Fruit fly (Drosophila melanogaster): ENCODE data around the gene dl.

dl gene

DNA sequence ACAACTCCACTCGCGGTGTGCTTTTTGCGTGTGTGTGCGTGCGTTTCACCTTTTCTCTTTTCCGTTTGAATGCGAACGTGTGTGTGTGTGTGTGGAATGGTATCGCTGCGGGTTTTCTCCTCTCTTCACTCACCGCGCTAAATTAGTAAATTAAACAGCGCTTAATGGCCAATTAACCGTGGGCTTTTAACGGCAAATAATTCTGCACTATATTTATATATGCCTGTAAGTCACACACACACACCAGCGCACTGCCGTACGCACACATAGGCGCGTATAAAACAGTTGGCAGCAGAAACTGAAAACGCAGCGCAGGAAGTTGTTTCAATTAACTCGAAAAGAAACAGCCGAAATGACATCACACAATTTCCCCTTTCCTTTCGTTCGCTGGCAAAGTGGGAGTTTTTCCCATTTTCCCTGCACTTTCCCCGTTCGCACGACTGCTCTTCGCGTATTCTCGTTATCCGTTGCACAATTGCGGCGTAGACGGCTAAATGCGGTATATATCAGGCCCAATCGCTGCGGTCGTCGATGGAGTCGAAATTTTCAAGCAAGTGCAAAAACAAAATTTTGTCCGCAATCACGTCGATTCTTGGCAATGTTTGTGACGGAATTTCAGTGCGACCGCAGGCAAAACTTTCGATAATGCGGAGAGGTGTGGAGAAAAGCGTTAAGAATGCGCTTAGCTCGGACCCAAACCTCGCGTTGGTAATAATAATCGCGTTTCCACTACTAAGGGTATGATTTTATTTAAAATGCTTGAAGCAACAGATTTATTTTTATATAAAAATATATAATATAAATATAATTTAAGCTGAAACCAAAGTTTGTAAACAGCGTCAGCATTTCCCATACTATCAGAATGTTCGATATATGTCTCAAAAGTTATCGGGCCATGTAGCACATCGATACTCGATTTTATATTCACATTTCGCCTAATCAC is 22.7 kb upstream of the dl start, which contains the start of gene BicD (continued):
- TF ChIP-seq CG31441 (GFP tag; IDR thresholded peaks at IDR 0.05): peak; percentile 47; the same call in 1 of the 2 replicates
- peak; percentile 80 for TF ChIP-seq CG9797 (GFP tag; optimal IDR thresholded peaks at IDR 0.05)
- TF ChIP-seq Chrac-16 (GFP tag; optimal IDR thresholded peaks at IDR 0.05): no peak
- peak; percentile 5 for TF ChIP-seq Fer3 (tag; optimal IDR thresholded peaks at IDR 0.05)
- peak; percentile 49; the same call in 1 of the 3 replicates for TF ChIP-seq Opbp (GFP tag; IDR thresholded peaks at IDR 0.05; ENCODE audit: partially characterized antibody)
- TF ChIP-seq Aef1 (GFP tag; IDR thresholded peaks at IDR 0.05): 0 out of 3 replicates have a peak, but pooled peaks have one; percentile 12
- TF ChIP-seq Sox100B (GFP tag; optimal IDR thresholded peaks at IDR 0.05): no peak
- peak; percentile 6 for TF ChIP-seq HHEX (GFP tag; optimal IDR thresholded peaks at IDR 0.05)
- TF ChIP-seq sob (GFP tag; IDR thresholded peaks at IDR 0.05): peak; percentile 26; the same call in 1 of the 2 replicates
- TF ChIP-seq CG34376 (GFP tag; optimal IDR thresholded peaks at IDR 0.05): peak; percentile 28
- no peak for TF ChIP-seq zfh2 (GFP tag; optimal IDR thresholded peaks at IDR 0.05)
- TF ChIP-seq Vsx1 (GFP tag; optimal IDR thresholded peaks at IDR 0.05): peak; percentile 75
- peak; percentile 54 for TF ChIP-seq CG14860 (GFP tag; IDR thresholded peaks at IDR 0.05; ENCODE audit: partially characterized antibody)
- peak; percentile 53 for TF ChIP-seq Nf-YC (tag; optimal IDR thresholded peaks at IDR 0.05)
- TF ChIP-seq CG17328 (GFP tag; IDR thresholded peaks at IDR 0.05): 0 out of 2 replicates have a peak, but pooled peaks have one; percentile 26
- TF ChIP-seq CG2712 (tag; optimal IDR thresholded peaks at IDR 0.05): peak; percentile 60
- TF ChIP-seq CG12659 (GFP tag; optimal IDR thresholded peaks at IDR 0.05): peak; percentile 80
- TF ChIP-seq CG11560 (tag; IDR thresholded peaks at IDR 0.05): peak; percentile 97
- no peak for TF ChIP-seq ken (GFP tag; IDR thresholded peaks at IDR 0.05)
- TF ChIP-seq Bdp1 (GFP tag; optimal IDR thresholded peaks at IDR 0.05): peak; percentile 31
- no peak for TF ChIP-seq CG3726 (GFP tag; IDR thresholded peaks at IDR 0.05)
- TF ChIP-seq yki (optimal IDR thresholded peaks at IDR 0.05): no peak
- TF ChIP-seq aop (GFP tag; IDR thresholded peaks at IDR 0.05): no peak
- no peak for TF ChIP-seq CG10959 (GFP tag; IDR thresholded peaks at IDR 0.05)
- peak; percentile 52 for TF ChIP-seq MESR4 (GFP tag; optimal IDR thresholded peaks at IDR 0.05)
- TF ChIP-seq slp2 (GFP tag; optimal IDR thresholded peaks at IDR 0.05): no peak
- peak; percentile 32; the same call in 1 of the 2 replicates for TF ChIP-seq ato (GFP tag; IDR thresholded peaks at IDR 0.05; ENCODE audit: partially characterized antibody)
- TF ChIP-seq chn (GFP tag; optimal IDR thresholded peaks at IDR 0.05): no peak
- no peak for TF ChIP-seq cato (GFP tag; optimal IDR thresholded peaks at IDR 0.05; ENCODE audit: borderline replicate concordance)
- peak; percentile 79 for TF ChIP-seq stwl (tag; optimal IDR thresholded peaks at IDR 0.05)
- peak; percentile 3 for TF ChIP-seq gsb-n (tag; optimal IDR thresholded peaks at IDR 0.05)
- peak; percentile 39 for TF ChIP-seq Abd-B (GFP tag; optimal IDR thresholded peaks at IDR 0.05)
- peak; percentile 9 for TF ChIP-seq CG7745 (tag; optimal IDR thresholded peaks at IDR 0.05)
- TF ChIP-seq Hand (GFP tag; optimal IDR thresholded peaks at IDR 0.05): no peak
- TF ChIP-seq sug (tag; optimal IDR thresholded peaks at IDR 0.05): peak; percentile 30
- TF ChIP-seq phol (tag; optimal IDR thresholded peaks at IDR 0.05): peak; percentile 58
- TF ChIP-seq CG17912 (GFP tag; optimal IDR thresholded peaks at IDR 0.05): peak; percentile 8
- peak; percentile 24 for TF ChIP-seq Dek (tag; optimal IDR thresholded peaks at IDR 0.05)
- TF ChIP-seq gcm2 (GFP tag; optimal IDR thresholded peaks at IDR 0.05): no peak
- TF ChIP-seq nom (GFP tag; optimal IDR thresholded peaks at IDR 0.05): peak; percentile 35
- peak; percentile 37 for TF ChIP-seq wek (GFP tag; optimal IDR thresholded peaks at IDR 0.05)
- peak; percentile 2 for TF ChIP-seq Hr3 (GFP tag; optimal IDR thresholded peaks at IDR 0.05)
- TF ChIP-seq CG14710 (tag; optimal IDR thresholded peaks at IDR 0.05): peak; percentile 76
- peak; percentile 7 for TF ChIP-seq CG6254 (GFP tag; optimal IDR thresholded peaks at IDR 0.05)
- TF ChIP-seq CG6654 (GFP tag; optimal IDR thresholded peaks at IDR 0.05): peak; percentile 14
- TF ChIP-seq Ravus (GFP tag; IDR thresholded peaks at IDR 0.05): no peak
- TF ChIP-seq CG14965 (GFP tag; optimal IDR thresholded peaks at IDR 0.05; ENCODE audit: borderline replicate concordance): no peak
